Worm (Caenorhabditis elegans) whole organism, late embryonic: Measurements from ENCODE around the gene amt-1.

Source experiments
- K09A11.1 ChIP-seq: sonication (generic microtip); optimal IDR thresholded peaks from 2 replicates; lab custom pipeline; 2017; ENCODE audit warnings: antibody characterized with exemption, mild to moderate bottlenecking, missing genetic modification characterization, missing compliant biosample characterization; ENCODE audit not compliant: insufficient read depth
- T23F11.4 ChIP-seq: fragments of 200-800 bp; sonication (Bioruptor generic); optimal IDR thresholded peaks from 2 replicates; lab custom pipeline; 2018; ENCODE audit warnings: mild to moderate bottlenecking, missing genetic modification characterization, missing compliant biosample characterization
- Y22D7AL.16 ChIP-seq: sonication (generic microtip); optimal IDR thresholded peaks from 2 replicates; lab custom pipeline; 2016; ENCODE audit warnings: missing genetic modification characterization, missing compliant biosample characterization
- ceh-14 ChIP-seq: sonication (generic microtip); optimal IDR thresholded peaks from 2 replicates; lab custom pipeline; 2016; ENCODE audit warnings: missing genotype, missing genetic modification characterization, missing compliant biosample characterization
- ceh-18 ChIP-seq: sonication (generic microtip); optimal IDR thresholded peaks from 2 replicates; lab custom pipeline; 2016; ENCODE audit warnings: missing genetic modification characterization, missing compliant biosample characterization
- ceh-19 ChIP-seq: fragments of 200-800 bp; sonication (Bioruptor generic); optimal IDR thresholded peaks from 2 replicates; lab custom pipeline; 2018; ENCODE audit warnings: mild to moderate bottlenecking, missing genetic modification characterization, missing compliant biosample characterization
- ceh-24 ChIP-seq: sonication (generic microtip); optimal IDR thresholded peaks from 2 replicates; lab custom pipeline; 2016; ENCODE audit warnings: mild to moderate bottlenecking, missing genetic modification characterization, missing compliant biosample characterization
- ceh-31 ChIP-seq: sonication (generic microtip); optimal IDR thresholded peaks from 2 replicates; lab custom pipeline; 2016; ENCODE audit warnings: missing genetic modification characterization, missing compliant biosample characterization
- ceh-45 ChIP-seq: fragments of 200-800 bp; sonication (Bioruptor generic); IDR thresholded peaks from 2 replicates; pipeline ENCODE4 v1.3.6; 2022; ENCODE audit warnings: missing genetic modification reagents, missing genetic modification characterization, missing compliant biosample characterization
- ceh-48 ChIP-seq: sonication (generic microtip); optimal IDR thresholded peaks from 2 replicates; lab custom pipeline; 2016; ENCODE audit warnings: missing genetic modification characterization, inconsistent platforms, missing compliant biosample characterization
- che-1 ChIP-seq: sonication (generic microtip); optimal IDR thresholded peaks from 2 replicates; lab custom pipeline; 2016; ENCODE audit warnings: mild to moderate bottlenecking, missing genetic modification characterization, missing compliant biosample characterization
- dmd-4 ChIP-seq: sonication (generic microtip); optimal IDR thresholded peaks from 2 replicates; lab custom pipeline; 2016; ENCODE audit warnings: borderline replicate concordance, missing genetic modification characterization, missing compliant biosample characterization
- dve-1 ChIP-seq: sonication (generic microtip); optimal IDR thresholded peaks from 2 replicates; lab custom pipeline; 2017; ENCODE audit warnings: antibody characterized with exemption, mild to moderate bottlenecking, missing genetic modification characterization, missing compliant biosample characterization
- elt-2 ChIP-seq: sonication (generic microtip); optimal IDR thresholded peaks from 2 replicates; lab custom pipeline; 2016; ENCODE audit warnings: missing genetic modification reagents, missing genetic modification characterization, missing compliant biosample characterization
- ets-4 ChIP-seq: sonication (generic microtip); optimal IDR thresholded peaks from 2 replicates; lab custom pipeline; 2016; ENCODE audit warnings: missing genetic modification characterization, missing compliant biosample characterization
- eyg-1 ChIP-seq: sonication (generic microtip); optimal IDR thresholded peaks from 2 replicates; lab custom pipeline; 2016; ENCODE audit warnings: missing genotype, missing genetic modification characterization, missing compliant biosample characterization
- fkh-10 ChIP-seq: fragments of 150-350 bp; optimal IDR thresholded peaks from 2 replicates; lab custom pipeline; 2014; ENCODE audit warnings: missing biosample characterization, missing genetic modification reagents, missing genetic modification characterization
- fkh-6 ChIP-seq: sonication (generic microtip); optimal IDR thresholded peaks from 2 replicates; lab custom pipeline; 2016; ENCODE audit warnings: missing genetic modification characterization, missing compliant biosample characterization
- hlh-6 ChIP-seq: sonication (generic microtip); optimal IDR thresholded peaks from 2 replicates; lab custom pipeline; 2016; ENCODE audit warnings: missing genotype, missing genetic modification characterization, missing compliant biosample characterization
- lin-11 ChIP-seq: fragments of 200-800 bp; sonication (Bioruptor generic); optimal IDR thresholded peaks from 2 replicates; lab custom pipeline; 2018; ENCODE audit warnings: mild to moderate bottlenecking, missing genetic modification characterization, missing compliant biosample characterization
- mec-3 ChIP-seq: sonication (generic microtip); optimal IDR thresholded peaks from 2 replicates; lab custom pipeline; 2016; ENCODE audit warnings: borderline replicate concordance, missing genetic modification characterization, missing compliant biosample characterization
- nfya-1 ChIP-seq: sonication (generic microtip); optimal IDR thresholded peaks from 2 replicates; lab custom pipeline; 2017; ENCODE audit warnings: missing genetic modification characterization, mild to moderate bottlenecking, missing compliant biosample characterization, antibody characterized with exemption, moderate library complexity
- nhr-11 ChIP-seq: fragments of 150-350 bp; optimal IDR thresholded peaks from 2 replicates; lab custom pipeline; 2014; ENCODE audit warnings: missing biosample characterization, missing genetic modification characterization
- odd-2 ChIP-seq: sonication (generic microtip); optimal IDR thresholded peaks from 2 replicates; lab custom pipeline; 2017; ENCODE audit warnings: antibody characterized with exemption, mild to moderate bottlenecking, missing genetic modification characterization, missing compliant biosample characterization
- pag-3 ChIP-seq: sonication (generic microtip); optimal IDR thresholded peaks from 2 replicates; lab custom pipeline; 2016; ENCODE audit warnings: missing compliant biosample characterization, missing genetic modification characterization, borderline replicate concordance
- pha-2 ChIP-seq: sonication (generic microtip); optimal IDR thresholded peaks from 2 replicates; lab custom pipeline; 2017; ENCODE audit warnings: mild to moderate bottlenecking, missing genetic modification characterization, missing compliant biosample characterization
- ref-2 ChIP-seq: sonication (generic microtip); optimal IDR thresholded peaks from 2 replicates; lab custom pipeline; 2016; ENCODE audit warnings: missing genetic modification characterization, missing compliant biosample characterization
- rnt-1 ChIP-seq: sonication (generic microtip); optimal IDR thresholded peaks from 2 replicates; lab custom pipeline; 2016; ENCODE audit warnings: missing genetic modification characterization, missing compliant biosample characterization
- sdc-2 ChIP-seq: sonication (generic microtip); optimal IDR thresholded peaks from 2 replicates; lab custom pipeline; 2016; ENCODE audit warnings: missing genotype, missing genetic modification characterization, missing compliant biosample characterization
- sox-2 ChIP-seq: fragments of 200-800 bp; sonication (Bioruptor generic); IDR thresholded peaks from 2 replicates; pipeline ENCODE4 v1.3.6; 2022; ENCODE audit warnings: missing genetic modification reagents, missing genetic modification characterization, missing compliant biosample characterization
- sox-4 ChIP-seq: sonication (generic microtip); optimal IDR thresholded peaks from 2 replicates; lab custom pipeline; 2017; ENCODE audit warnings: mild to moderate bottlenecking, missing genetic modification characterization, inconsistent platforms, missing compliant biosample characterization
- tbx-2 ChIP-seq: sonication (generic microtip); optimal IDR thresholded peaks from 2 replicates; lab custom pipeline; 2016; ENCODE audit warnings: missing genetic modification characterization, missing compliant biosample characterization
- tbx-7 ChIP-seq: sonication (generic microtip); optimal IDR thresholded peaks from 2 replicates; lab custom pipeline; 2016; ENCODE audit warnings: missing genotype, missing genetic modification characterization, missing compliant biosample characterization
- unc-42 ChIP-seq: sonication (generic microtip); optimal IDR thresholded peaks from 2 replicates; lab custom pipeline; 2016; ENCODE audit warnings: missing genotype, missing genetic modification characterization, missing compliant biosample characterization
- unc-55 ChIP-seq: sonication (generic microtip); optimal IDR thresholded peaks from 2 replicates; lab custom pipeline; 2017; ENCODE audit warnings: missing biosample characterization, missing genetic modification reagents, missing genetic modification characterization
- zip-5 ChIP-seq: sonication (generic microtip); optimal IDR thresholded peaks from 2 replicates; lab custom pipeline; 2016; ENCODE audit warnings: missing genetic modification characterization, missing compliant biosample characterization

Gene amt-1

ce11 chrX:4550987-4551386 is 20.2 kb upstream of the amt-1 start:
- TF ChIP-seq ceh-18 (no peak), mec-3 (tag; lab: Kevin White, UChicago) (no peak), ref-2 (tag; lab: Kevin White, UChicago) (peak; percentile 60)

DNA sequence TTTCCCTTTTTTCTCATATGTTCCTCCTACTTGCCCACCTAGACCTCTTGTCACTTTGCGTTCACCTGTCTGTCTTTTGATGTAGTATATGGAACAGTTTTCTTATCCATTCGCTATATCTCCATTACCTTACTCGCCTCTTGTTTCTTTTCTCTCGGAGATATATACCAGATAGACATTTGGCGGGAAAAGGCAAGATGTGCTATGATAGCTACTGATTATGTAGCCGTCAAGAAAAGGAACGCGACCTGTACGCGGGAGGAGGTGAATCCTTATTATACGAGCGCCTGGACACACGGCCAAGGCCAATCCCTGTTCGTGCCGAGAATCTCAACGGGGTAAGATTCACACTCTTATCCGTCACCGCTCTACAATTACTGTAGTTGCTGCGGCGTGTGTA is 18.2 kb upstream of the amt-1 start:
- TF ChIP-seq ceh-14 (tag; lab: Kevin White, UChicago) (no peak), fkh-6 (tag; lab: Kevin White, UChicago) (no peak), sdc-2 (tag; lab: Kevin White, UChicago) (no peak), odd-2 (tag; lab: Kevin White, UChicago) (no peak), nhr-11 (tag; lab: Kevin White, UChicago) (no peak), dmd-4 (tag; lab: Kevin White, UChicago) (no peak), tbx-2 (no peak), sox-4 (tag; lab: Kevin White, UChicago) (no peak), rnt-1 (tag; lab: Kevin White, UChicago) (no peak), ceh-31 (tag; lab: Kevin White, UChicago) (no peak), dve-1 (tag; lab: Kevin White, UChicago) (no peak), K09A11.1 (tag; lab: Kevin White, UChicago) (no peak), ceh-48 (tag; lab: Kevin White, UChicago) (no peak), tbx-7 (tag; lab: Kevin White, UChicago) (no peak), lin-11 (tag; lab: Kevin White, UChicago) (no peak), sox-2 (GFP tag; lab: Robert Waterston, UW) (no peak)

DNA sequence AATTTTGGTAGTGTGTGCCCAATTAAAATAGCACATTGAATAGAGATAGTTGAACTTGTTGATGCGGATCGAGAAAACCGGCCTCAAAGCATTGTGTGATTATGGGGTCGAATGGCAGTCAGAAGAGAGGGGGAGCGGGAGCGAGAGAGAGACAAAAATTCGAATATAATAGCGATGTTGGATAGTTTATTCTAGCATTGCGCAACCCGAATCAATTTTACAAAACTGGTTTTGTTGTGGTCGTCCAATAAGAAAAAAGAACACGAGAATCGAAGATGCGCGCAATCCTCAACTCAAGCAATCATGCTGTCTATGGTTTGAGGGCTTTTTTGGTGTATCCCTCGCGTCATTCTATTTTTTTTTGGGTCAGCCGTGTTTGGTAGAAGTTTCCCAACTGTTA is 17.7 kb upstream of the amt-1 start:
- TF ChIP-seq unc-42 (tag; lab: Kevin White, UChicago) (no peak), lin-11 (tag; lab: Kevin White, UChicago) (no peak), ceh-45 (GFP tag; lab: Robert Waterston, UW) (no peak), T23F11.4 (GFP tag; lab: Kevin White, UChicago) (no peak), eyg-1 (no peak), elt-2 (tag; lab: Kevin White, UChicago) (no peak)

- TF ChIP-seq zip-5 (tag; lab: Kevin White, UChicago), result no peak
- TF ChIP-seq ceh-19, result no peak
- TF ChIP-seq eyg-1, result no peak
- no peak for TF ChIP-seq elt-2 (tag; lab: Kevin White, UChicago)
- no peak for TF ChIP-seq hlh-6 (tag; lab: Kevin White, UChicago)
- no peak for TF ChIP-seq tbx-7 (tag; lab: Kevin White, UChicago)
- no peak for TF ChIP-seq rnt-1 (tag; lab: Kevin White, UChicago)
- no peak for TF ChIP-seq pag-3 (tag; lab: Kevin White, UChicago)
- no peak for TF ChIP-seq dmd-4 (tag; lab: Kevin White, UChicago)
- no peak for TF ChIP-seq Y22D7AL.16 (tag; lab: Kevin White, UChicago)
- no peak for TF ChIP-seq pha-2 (tag; lab: Kevin White, UChicago)
- TF ChIP-seq lin-11 (tag; lab: Kevin White, UChicago), result no peak
- no peak for TF ChIP-seq ets-4 (tag; lab: Kevin White, UChicago)
- no peak for TF ChIP-seq unc-42 (tag; lab: Kevin White, UChicago)
- no peak for TF ChIP-seq ceh-24 (tag; lab: Kevin White, UChicago)
- TF ChIP-seq tbx-2, result no peak
- no peak for TF ChIP-seq nfya-1 (tag; lab: Kevin White, UChicago)
These were observed 16.9 kb upstream of the amt-1 start, which contains the start of gene ham-2 for ce11 chrX:4554385-4554784. Gene ham-2, plus strand, starts transcription at chrX:4554685.

ce11 chrX:4556028-4556427 is 15.2 kb upstream of the amt-1 start:
- TF ChIP-seq ceh-45 (GFP tag; lab: Robert Waterston, UW) (no peak), fkh-10 (no peak), unc-55 (GFP tag; lab: Kevin White, UChicago) (no peak), ceh-18 (no peak), T23F11.4 (GFP tag; lab: Kevin White, UChicago) (no peak), che-1 (tag; lab: Kevin White, UChicago) (no peak)
